Worm (Caenorhabditis elegans) whole organism, late embryonic: ENCODE data around the gene C50F4.9.

Experiments used
- C08G9.2 ChIP-seq: sonication (generic microtip); optimal IDR thresholded peaks from 2 replicates; lab custom pipeline; 2016; ENCODE audit warnings: mild to moderate bottlenecking, missing genetic modification characterization, moderate library complexity, missing compliant biosample characterization
- K02D7.2 ChIP-seq: sonication (generic microtip); optimal IDR thresholded peaks from 2 replicates; lab custom pipeline; 2017; ENCODE audit warnings: mild to moderate bottlenecking, missing genetic modification characterization, missing compliant biosample characterization
- T23F11.4 ChIP-seq: fragments of 200-800 bp; sonication (Bioruptor generic); optimal IDR thresholded peaks from 2 replicates; lab custom pipeline; 2018; ENCODE audit warnings: mild to moderate bottlenecking, missing genetic modification characterization, missing compliant biosample characterization
- Y22D7AL.16 ChIP-seq: sonication (generic microtip); optimal IDR thresholded peaks from 2 replicates; lab custom pipeline; 2016; ENCODE audit warnings: missing genetic modification characterization, missing compliant biosample characterization
- ceh-14 ChIP-seq: sonication (generic microtip); optimal IDR thresholded peaks from 2 replicates; lab custom pipeline; 2016; ENCODE audit warnings: missing genotype, missing genetic modification characterization, missing compliant biosample characterization
- ceh-18 ChIP-seq: sonication (generic microtip); optimal IDR thresholded peaks from 2 replicates; lab custom pipeline; 2016; ENCODE audit warnings: missing genetic modification characterization, missing compliant biosample characterization
- ceh-19 ChIP-seq: fragments of 200-800 bp; sonication (Bioruptor generic); optimal IDR thresholded peaks from 2 replicates; lab custom pipeline; 2018; ENCODE audit warnings: mild to moderate bottlenecking, missing genetic modification characterization, missing compliant biosample characterization
- ceh-2 ChIP-seq: sonication (generic microtip); optimal IDR thresholded peaks from 2 replicates; lab custom pipeline; 2016; ENCODE audit warnings: missing genotype, missing genetic modification characterization, missing compliant biosample characterization
- ceh-30 ChIP-seq: fragments of 150-350 bp; optimal IDR thresholded peaks from 2 replicates; lab custom pipeline; 2014; ENCODE audit warnings: missing biosample characterization, missing genetic modification characterization
- ceh-31 ChIP-seq: sonication (generic microtip); optimal IDR thresholded peaks from 2 replicates; lab custom pipeline; 2016; ENCODE audit warnings: missing genetic modification characterization, missing compliant biosample characterization
- ceh-34 ChIP-seq: sonication (generic microtip); optimal IDR thresholded peaks from 2 replicates; lab custom pipeline; 2016; ENCODE audit warnings: mild to moderate bottlenecking, missing genetic modification characterization, missing compliant biosample characterization
- ceh-48 ChIP-seq: sonication (generic microtip); optimal IDR thresholded peaks from 2 replicates; lab custom pipeline; 2016; ENCODE audit warnings: missing genetic modification characterization, inconsistent platforms, missing compliant biosample characterization
- ceh-6 ChIP-seq: fragments of 200-800 bp; sonication (Bioruptor generic); optimal IDR thresholded peaks from 2 replicates; lab custom pipeline; 2018; ENCODE audit warnings: mild to moderate bottlenecking, missing genetic modification characterization, missing compliant biosample characterization
- dmd-4 ChIP-seq: sonication (generic microtip); optimal IDR thresholded peaks from 2 replicates; lab custom pipeline; 2016; ENCODE audit warnings: borderline replicate concordance, missing genetic modification characterization, missing compliant biosample characterization
- dve-1 ChIP-seq: sonication (generic microtip); optimal IDR thresholded peaks from 2 replicates; lab custom pipeline; 2017; ENCODE audit warnings: antibody characterized with exemption, mild to moderate bottlenecking, missing genetic modification characterization, missing compliant biosample characterization
- elt-2 ChIP-seq: sonication (generic microtip); optimal IDR thresholded peaks from 2 replicates; lab custom pipeline; 2016; ENCODE audit warnings: missing genetic modification reagents, missing genetic modification characterization, missing compliant biosample characterization
- ets-4 ChIP-seq: sonication (generic microtip); optimal IDR thresholded peaks from 2 replicates; lab custom pipeline; 2016; ENCODE audit warnings: missing genetic modification characterization, missing compliant biosample characterization
- eyg-1 ChIP-seq: sonication (generic microtip); optimal IDR thresholded peaks from 2 replicates; lab custom pipeline; 2016; ENCODE audit warnings: missing genotype, missing genetic modification characterization, missing compliant biosample characterization
- fax-1 ChIP-seq: sonication (generic microtip); optimal IDR thresholded peaks from 2 replicates; lab custom pipeline; 2016; ENCODE audit warnings: missing genotype, missing genetic modification characterization, missing compliant biosample characterization
- fkh-10 ChIP-seq: fragments of 150-350 bp; optimal IDR thresholded peaks from 2 replicates; lab custom pipeline; 2014; ENCODE audit warnings: missing biosample characterization, missing genetic modification reagents, missing genetic modification characterization
- gmeb-2 ChIP-seq: sonication (generic microtip); optimal IDR thresholded peaks from 2 replicates; lab custom pipeline; 2016; ENCODE audit warnings: missing genetic modification characterization, inconsistent platforms, missing compliant biosample characterization
- hlh-13 ChIP-seq: fragments of 200-800 bp; sonication (Bioruptor generic); optimal IDR thresholded peaks from 2 replicates; lab custom pipeline; 2018; ENCODE audit warnings: mild to moderate bottlenecking, missing genetic modification characterization, missing compliant biosample characterization
- hlh-15 ChIP-seq: sonication (generic microtip); optimal IDR thresholded peaks from 2 replicates; lab custom pipeline; 2016; ENCODE audit warnings: missing genetic modification characterization, missing compliant biosample characterization
- hlh-30 ChIP-seq: sonication (generic microtip); optimal IDR thresholded peaks from 2 replicates; lab custom pipeline; 2017; ENCODE audit warnings: antibody characterized with exemption, missing genetic modification characterization, missing compliant biosample characterization; ENCODE audit not compliant: insufficient read depth
- hlh-6 ChIP-seq: sonication (generic microtip); optimal IDR thresholded peaks from 2 replicates; lab custom pipeline; 2016; ENCODE audit warnings: missing genotype, missing genetic modification characterization, missing compliant biosample characterization
- hlh-8 ChIP-seq: sonication (generic microtip); optimal IDR thresholded peaks from 2 replicates; lab custom pipeline; 2016; ENCODE audit warnings: missing genotype, missing genetic modification characterization, missing compliant biosample characterization
- madf-2 ChIP-seq: sonication (generic microtip); optimal IDR thresholded peaks from 2 replicates; lab custom pipeline; 2017; ENCODE audit warnings: missing genetic modification characterization, missing compliant biosample characterization
- mec-3 ChIP-seq: sonication (generic microtip); optimal IDR thresholded peaks from 2 replicates; lab custom pipeline; 2016; ENCODE audit warnings: borderline replicate concordance, missing genetic modification characterization, missing compliant biosample characterization
- nfya-1 ChIP-seq: sonication (generic microtip); optimal IDR thresholded peaks from 2 replicates; lab custom pipeline; 2017; ENCODE audit warnings: missing genetic modification characterization, mild to moderate bottlenecking, missing compliant biosample characterization, antibody characterized with exemption, moderate library complexity
- nhr-11 ChIP-seq: fragments of 150-350 bp; optimal IDR thresholded peaks from 2 replicates; lab custom pipeline; 2014; ENCODE audit warnings: missing biosample characterization, missing genetic modification characterization
- nhr-232 ChIP-seq: sonication (generic microtip); optimal IDR thresholded peaks from 2 replicates; lab custom pipeline; 2016; ENCODE audit warnings: missing genetic modification characterization, missing compliant biosample characterization
- npax-4 ChIP-seq: sonication (generic microtip); optimal IDR thresholded peaks from 2 replicates; lab custom pipeline; 2016; ENCODE audit warnings: missing genetic modification characterization, missing compliant biosample characterization
- odd-2 ChIP-seq: sonication (generic microtip); optimal IDR thresholded peaks from 2 replicates; lab custom pipeline; 2017; ENCODE audit warnings: antibody characterized with exemption, mild to moderate bottlenecking, missing genetic modification characterization, missing compliant biosample characterization
- pax-1 ChIP-seq: fragments of 150-350 bp; optimal IDR thresholded peaks from 2 replicates; lab custom pipeline; 2014; ENCODE audit warnings: missing biosample characterization, missing genetic modification characterization
- pha-2 ChIP-seq: sonication (generic microtip); optimal IDR thresholded peaks from 2 replicates; lab custom pipeline; 2017; ENCODE audit warnings: mild to moderate bottlenecking, missing genetic modification characterization, missing compliant biosample characterization
- pqm-1 ChIP-seq: sonication (generic microtip); optimal IDR thresholded peaks from 2 replicates; lab custom pipeline; 2016; ENCODE audit warnings: missing genetic modification characterization, missing compliant biosample characterization
- pros-1 ChIP-seq: fragments of 150-350 bp; optimal IDR thresholded peaks from 2 replicates; lab custom pipeline; 2014; ENCODE audit warnings: missing biosample characterization, missing genetic modification reagents, missing genetic modification characterization
- ref-2 ChIP-seq: sonication (generic microtip); optimal IDR thresholded peaks from 2 replicates; lab custom pipeline; 2016; ENCODE audit warnings: missing genetic modification characterization, missing compliant biosample characterization
- rnt-1 ChIP-seq: sonication (generic microtip); optimal IDR thresholded peaks from 2 replicates; lab custom pipeline; 2016; ENCODE audit warnings: missing genetic modification characterization, missing compliant biosample characterization
- sox-4 ChIP-seq: sonication (generic microtip); optimal IDR thresholded peaks from 2 replicates; lab custom pipeline; 2017; ENCODE audit warnings: mild to moderate bottlenecking, missing genetic modification characterization, inconsistent platforms, missing compliant biosample characterization
- syd-9 ChIP-seq: sonication (generic microtip); optimal IDR thresholded peaks from 2 replicates; lab custom pipeline; 2016; ENCODE audit warnings: mild to moderate bottlenecking, missing genetic modification characterization, moderate library complexity, missing compliant biosample characterization
- tbx-2 ChIP-seq: sonication (generic microtip); optimal IDR thresholded peaks from 2 replicates; lab custom pipeline; 2016; ENCODE audit warnings: missing genetic modification characterization, missing compliant biosample characterization
- tbx-7 ChIP-seq: sonication (generic microtip); optimal IDR thresholded peaks from 2 replicates; lab custom pipeline; 2016; ENCODE audit warnings: missing genotype, missing genetic modification characterization, missing compliant biosample characterization
- ttx-3 ChIP-seq: sonication (generic microtip); optimal IDR thresholded peaks from 2 replicates; lab custom pipeline; 2016; ENCODE audit warnings: missing genetic modification reagents, missing genetic modification characterization, missing compliant biosample characterization
- unc-3 ChIP-seq, 2 experiments: fragments of 200-800 bp in 1 of 2; sonication (Bioruptor generic) in 1 of 2; sonication (generic microtip) in 1 of 2; conservative IDR thresholded peaks in 1 of 2; optimal IDR thresholded peaks in 1 of 2; 2 replicates each; pipeline versions ENCODE4 v1.3.6 to Lab custom; 2016 to 2022; ENCODE audit warnings: missing compliant biosample characterization in 2 of 2, missing genetic modification characterization in 2 of 2, missing genetic modification reagents in 1 of 2
- unc-42 ChIP-seq: sonication (generic microtip); optimal IDR thresholded peaks from 2 replicates; lab custom pipeline; 2016; ENCODE audit warnings: missing genotype, missing genetic modification characterization, missing compliant biosample characterization
- unc-55 ChIP-seq: sonication (generic microtip); optimal IDR thresholded peaks from 2 replicates; lab custom pipeline; 2017; ENCODE audit warnings: missing biosample characterization, missing genetic modification reagents, missing genetic modification characterization
- unc-86 ChIP-seq: sonication (generic microtip); optimal IDR thresholded peaks from 2 replicates; lab custom pipeline; 2016; ENCODE audit warnings: missing genetic modification characterization, missing compliant biosample characterization
- zip-5 ChIP-seq: sonication (generic microtip); optimal IDR thresholded peaks from 2 replicates; lab custom pipeline; 2016; ENCODE audit warnings: missing genetic modification characterization, missing compliant biosample characterization
- ztf-16 ChIP-seq: sonication (generic microtip); optimal IDR thresholded peaks from 2 replicates; lab custom pipeline; 2017; ENCODE audit warnings: missing genetic modification characterization, missing compliant biosample characterization

C50F4.9 gene

ce11 chrV:9549459-9549858 is 25.5 kb upstream of the C50F4.9 start, which contains the start of gene nstp-10:
TSS of gene nstp-10 (minus strand) at chrV:9549836.
- peak; percentile 43 for TF ChIP-seq ceh-31 (tag; lab: Kevin White, UChicago)
- TF ChIP-seq hlh-6, result no peak

- TF ChIP-seq hlh-8 (tag; lab: Kevin White, UChicago), result peak; percentile 41
- TF ChIP-seq ceh-48 (tag; lab: Kevin White, UChicago), result peak; percentile 43
- no peak for TF ChIP-seq Y22D7AL.16 (tag; lab: Kevin White, UChicago)
- peak; percentile 85 for TF ChIP-seq ref-2 (tag; lab: Kevin White, UChicago)
- TF ChIP-seq dve-1, result peak; percentile 95
- TF ChIP-seq fax-1 (tag; lab: Kevin White, UChicago), result no peak
- peak; percentile 92 for TF ChIP-seq tbx-2 (tag; lab: Kevin White, UChicago)
- TF ChIP-seq ets-4 (tag; lab: Kevin White, UChicago), result peak; percentile 86
- TF ChIP-seq rnt-1 (tag; lab: Kevin White, UChicago), result peak; percentile 93
- no peak for TF ChIP-seq eyg-1
- peak; percentile 38 for TF ChIP-seq ttx-3
- TF ChIP-seq unc-42 (tag; lab: Kevin White, UChicago), result peak; percentile 86
- TF ChIP-seq hlh-30 (tag; lab: Kevin White, UChicago), result peak; percentile 64
- TF ChIP-seq unc-3 (GFP tag; conservative IDR thresholded peaks at IDR 0.05; lab: Robert Waterston, UW), result no peak
- peak; percentile 65 for TF ChIP-seq unc-3 (tag; optimal IDR thresholded peaks at IDR 0.05; lab: Kevin White, UChicago)
- TF ChIP-seq mec-3 (tag; lab: Kevin White, UChicago), result no peak
- peak; percentile 83 for TF ChIP-seq elt-2
- peak; percentile 11 for TF ChIP-seq dmd-4 (tag; lab: Kevin White, UChicago)
- peak; percentile 72 for TF ChIP-seq ztf-16
- peak; percentile 12 for TF ChIP-seq pha-2 (tag; lab: Kevin White, UChicago)
- peak; percentile 25 for TF ChIP-seq tbx-7 (tag; lab: Kevin White, UChicago)
- no peak for TF ChIP-seq npax-4 (tag; lab: Kevin White, UChicago)
- TF ChIP-seq nhr-11 (tag; lab: Kevin White, UChicago), result peak; percentile 85
- TF ChIP-seq gmeb-2 (tag; lab: Kevin White, UChicago), result peak; percentile 16
- TF ChIP-seq unc-55 (GFP tag; lab: Kevin White, UChicago), result peak; percentile 92
- TF ChIP-seq T23F11.4 (GFP tag; lab: Kevin White, UChicago), result peak; percentile 38
- TF ChIP-seq ceh-31 (tag; lab: Kevin White, UChicago), result peak; percentile 96
- no peak for TF ChIP-seq zip-5 (tag; lab: Kevin White, UChicago)
- no peak for TF ChIP-seq hlh-15
- peak; percentile 60 for TF ChIP-seq unc-86 (tag; lab: Kevin White, UChicago)
- TF ChIP-seq nfya-1, result peak; percentile 93
- TF ChIP-seq hlh-13 (GFP tag; lab: Kevin White, UChicago), result no peak
- peak; percentile 79 for TF ChIP-seq pax-1 (tag; lab: Kevin White, UChicago)
- peak; percentile 96 for TF ChIP-seq ceh-18 (tag; lab: Kevin White, UChicago)
- peak; percentile 57 for TF ChIP-seq syd-9
- TF ChIP-seq fkh-10 (GFP tag; lab: Kevin White, UChicago), result peak; percentile 50
- TF ChIP-seq C08G9.2 (tag; lab: Kevin White, UChicago), result peak; percentile 44
- TF ChIP-seq K02D7.2 (tag; lab: Kevin White, UChicago), result no peak
- no peak for TF ChIP-seq odd-2 (tag; lab: Kevin White, UChicago)
- no peak for TF ChIP-seq ceh-6
- no peak for TF ChIP-seq ceh-19 (GFP tag; lab: Kevin White, UChicago)
- TF ChIP-seq ceh-30, result peak; percentile 45
- peak; percentile 66 for TF ChIP-seq pros-1 (tag; lab: Kevin White, UChicago)
- peak; percentile 67 for TF ChIP-seq ceh-34 (tag; lab: Kevin White, UChicago)
- peak; percentile 76 for TF ChIP-seq pqm-1 (tag; lab: Kevin White, UChicago)
- TF ChIP-seq ceh-2 (tag; lab: Kevin White, UChicago), result peak; percentile 52
- peak; percentile 71 for TF ChIP-seq ceh-14 (tag; lab: Kevin White, UChicago)
- no peak for TF ChIP-seq hlh-6
- TF ChIP-seq nhr-232 (tag; lab: Kevin White, UChicago), result no peak
- peak; percentile 74 for TF ChIP-seq madf-2 (tag; lab: Kevin White, UChicago)
- no peak for TF ChIP-seq sox-4 (tag; lab: Kevin White, UChicago)
These were observed 22.9 kb upstream of the C50F4.9 start, which contains the start of gene his-37 for ce11 chrV:9546860-9547269. TSS of gene his-37 (plus strand) at chrV:9547105.
